Fruit fly (Drosophila melanogaster): Measurements from ENCODE around the gene GstO3.

DNA sequence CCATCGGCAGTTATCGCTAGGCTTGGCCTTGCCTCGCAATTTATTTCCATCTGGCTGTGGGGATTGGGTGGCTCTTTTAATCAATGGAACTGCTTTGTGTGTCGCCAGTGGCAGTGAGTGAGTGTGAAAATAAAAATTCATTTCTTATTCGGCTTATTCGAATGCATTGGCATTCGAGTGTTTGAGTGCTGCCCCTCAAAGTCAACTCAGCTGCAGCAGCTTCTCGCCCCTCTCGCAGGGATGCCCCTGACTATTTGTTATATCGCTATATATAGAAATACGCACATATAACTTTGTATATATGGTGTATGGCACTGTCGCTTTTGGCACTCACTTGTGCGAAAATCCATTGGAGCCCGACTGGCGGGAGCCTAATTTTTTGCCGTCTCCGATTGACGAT is 32.2 kb downstream of the GstO3 start:
- no peak for TF ChIP-seq CG8478 (optimal IDR thresholded peaks at IDR 0.05)
- no peak for TF ChIP-seq CTCF (optimal IDR thresholded peaks at IDR 0.05)
